Worm (Caenorhabditis elegans) whole organism, L1 larva: ENCODE data around the gene lgc-37.

Source experiments
- ces-1 ChIP-seq: fragments of 150-350 bp; optimal IDR thresholded peaks from 2 replicates; lab custom pipeline; 2014; ENCODE audit warnings: missing biosample characterization, missing genetic modification reagents, missing genetic modification characterization
- efl-1 ChIP-seq, 4 experiments: fragments of 150-350 bp; optimal IDR thresholded peaks in 3 of 4; peaks in 1 of 4; 1 replicate in 1 of 4; 2 replicates in 3 of 4; lab custom pipeline; 2014; ENCODE audit warnings: missing biosample characterization in 2 of 4, missing genetic modification characterization in 2 of 4, missing genetic modification reagents in 2 of 4
- fos-1 ChIP-seq: fragments of 150-350 bp; optimal IDR thresholded peaks from 2 replicates; lab custom pipeline; 2014; ENCODE audit warnings: missing biosample characterization, missing genetic modification characterization
- lir-3 ChIP-seq: sonication (generic microtip); optimal IDR thresholded peaks from 2 replicates; lab custom pipeline; 2016; ENCODE audit warnings: mild to moderate bottlenecking, missing genetic modification characterization, moderate library complexity, missing compliant biosample characterization; ENCODE audit not compliant: poor library complexity
- unc-62 ChIP-seq: fragments of 150-350 bp; optimal IDR thresholded peaks from 2 replicates; lab custom pipeline; 2014; ENCODE audit warnings: missing biosample characterization, missing genetic modification reagents, missing genetic modification characterization
- ztf-11 ChIP-seq, 2 experiments: sonication (generic microtip); optimal IDR thresholded peaks; 2 replicates each; lab custom pipeline; 2016 to 2017; ENCODE audit warnings: missing genetic modification characterization in 2 of 2, missing biosample characterization in 1 of 2, missing compliant biosample characterization in 1 of 2

DNA sequence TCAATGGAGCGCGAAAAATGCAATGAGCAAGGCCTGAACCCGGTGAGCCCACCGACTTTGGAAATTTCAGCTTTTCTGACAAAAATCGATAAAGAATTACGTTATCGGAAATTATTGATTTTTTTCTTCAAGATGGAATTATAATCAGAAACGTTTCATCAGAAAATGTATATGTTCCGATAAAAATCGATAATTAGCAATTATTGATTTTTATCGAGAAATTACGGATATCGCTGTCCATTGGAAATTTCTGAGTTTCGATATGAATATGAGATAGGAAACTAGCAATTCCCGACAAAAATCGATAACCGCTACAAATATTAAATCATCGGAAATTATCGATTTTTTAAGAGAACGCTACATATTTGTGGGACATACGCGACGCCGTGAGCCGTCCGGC lies 9.2 kb downstream of the lgc-37 start:
- TF ChIP-seq ztf-11 (tag; optimal IDR thresholded peaks at IDR 0.05; lab: Kevin White, UChicago) (no peak), unc-62 (no peak), fos-1 (tag; lab: Kevin White, UChicago) (no peak), lir-3 (tag; lab: Kevin White, UChicago) (no peak), ces-1 (no peak), efl-1 (optimal IDR thresholded peaks at IDR 0.05; lab: Kevin White, UChicago) (no peak), efl-1 (GFP tag; optimal IDR thresholded peaks at IDR 0.05 in 1 of 2; lab: Kevin White, UChicago) (no peak)
